Fruit fly (Drosophila melanogaster) whole organism, prepupa: ENCODE results near the gene Sec24CD.

Experiments
- CG3919 ChIP-seq: fragments of 200-800 bp; sonication (Bioruptor generic); optimal IDR thresholded peaks from 3 replicates; lab custom pipeline; 2016; ENCODE audit warnings: missing biosample characterization, missing genetic modification characterization
- CG6808 ChIP-seq: fragments of 200-800 bp; sonication (Bioruptor generic); optimal IDR thresholded peaks from 3 replicates; lab custom pipeline; 2017; ENCODE audit warnings: missing biosample characterization, missing genetic modification characterization, mild to moderate bottlenecking, moderate library complexity, missing genetic modification reagents
- Ets96B ChIP-seq: fragments of 200-800 bp; optimal IDR thresholded peaks from 2 replicates; lab custom pipeline; 2019; ENCODE audit warnings: missing biosample characterization, mild to moderate bottlenecking, missing genetic modification characterization, moderate library complexity
- Hr38 ChIP-seq: sonication (Bioruptor generic); optimal IDR thresholded peaks from 2 replicates; lab custom pipeline; 2016; ENCODE audit warnings: missing biosample characterization, missing genetic modification characterization
- Met ChIP-seq: fragments of 200-800 bp; sonication (Bioruptor generic); optimal IDR thresholded peaks from 3 replicates; lab custom pipeline; 2016; ENCODE audit warnings: missing biosample characterization, missing genetic modification characterization
- vri ChIP-seq: fragments of 200-800 bp; sonication (Bioruptor generic); optimal IDR thresholded peaks from 3 replicates; lab custom pipeline; 2016; ENCODE audit warnings: missing biosample characterization, mild to moderate bottlenecking, missing genetic modification characterization

DNA sequence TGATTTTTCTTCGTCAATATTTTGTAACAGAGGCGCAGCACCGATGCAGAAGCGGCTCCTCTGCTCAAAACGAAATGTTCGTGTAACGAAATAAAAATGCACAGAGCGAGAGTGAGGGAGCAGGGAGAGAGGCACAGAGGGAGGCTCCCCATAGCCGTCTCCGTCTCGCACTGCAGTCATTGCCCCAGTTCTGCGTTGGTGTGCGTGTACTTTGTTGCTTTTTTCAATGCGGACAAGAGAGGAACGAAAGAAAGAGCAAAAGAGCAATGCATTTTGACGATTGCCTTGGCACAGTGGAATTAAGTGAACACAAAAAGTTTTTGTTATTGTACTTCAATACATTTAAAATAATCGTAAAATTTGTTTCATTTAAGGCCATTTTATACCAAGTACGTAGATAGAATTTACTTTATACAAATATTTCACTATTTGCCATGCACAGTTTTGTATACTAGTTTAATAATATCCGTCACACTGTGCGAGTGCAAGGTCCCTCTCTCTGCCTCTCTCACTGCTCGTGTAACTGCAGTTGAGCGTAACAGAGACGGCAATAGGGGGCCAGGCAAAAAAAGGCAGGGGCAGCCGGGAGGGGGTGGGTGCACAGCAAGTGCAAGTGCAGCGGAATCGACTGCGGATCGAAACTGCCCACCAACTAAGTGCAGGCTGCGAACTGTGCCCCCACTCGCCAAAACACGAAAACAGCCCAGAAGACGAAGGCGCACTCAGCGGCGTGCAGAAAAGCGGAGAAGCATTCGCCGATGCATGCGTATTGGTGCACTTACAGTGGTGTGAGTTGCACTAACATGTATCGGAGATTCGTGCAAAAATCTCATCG lies 34.4 kb downstream of the Sec24CD start:
- TF ChIP-seq Hr38 (GFP tag; lab: Kevin White, UChicago) (peak; percentile 98), vri (GFP tag; lab: Kevin White, UChicago) (peak; percentile 99), Ets96B (tag; lab: Kevin White, UChicago) (peak; percentile 100), CG6808 (GFP tag; lab: Kevin White, UChicago) (peak; percentile 99), Met (GFP tag; lab: Kevin White, UChicago) (peak; percentile 100), CG3919 (GFP tag; lab: Kevin White, UChicago) (peak; percentile 100)
